Fruit fly (Drosophila melanogaster) whole organism, embryonic: ENCODE measurements around the gene CG13455.

Experiments used
- Aef1 ChIP-seq: fragments of 200-800 bp; sonication (Bioruptor generic); IDR thresholded peaks from 3 replicates; pipeline ENCODE4 v1.3.6; 2022; ENCODE audit warnings: missing biosample characterization, missing genetic modification characterization
- Atf-2 ChIP-seq: fragments of 200-800 bp; sonication (Bioruptor generic); optimal IDR thresholded peaks from 2 replicates; lab custom pipeline; 2016; ENCODE audit warnings: missing biosample characterization, missing genetic modification characterization
- CG10462 ChIP-seq: fragments of 200-800 bp; sonication (Bioruptor generic); optimal IDR thresholded peaks from 2 replicates; lab custom pipeline; 2016; ENCODE audit warnings: missing biosample characterization, missing genetic modification characterization
- CG12219 ChIP-seq: fragments of 200-800 bp; sonication (Bioruptor generic); optimal IDR thresholded peaks from 3 replicates; lab custom pipeline; 2018; ENCODE audit warnings: missing biosample characterization, mild to moderate bottlenecking, missing genetic modification characterization
- CG12659 ChIP-seq: fragments of 200-800 bp; sonication (Bioruptor generic); optimal IDR thresholded peaks from 3 replicates; lab custom pipeline; 2017; ENCODE audit warnings: mild to moderate bottlenecking, missing biosample characterization, missing genetic modification reagents, missing genetic modification characterization
- CG13624 ChIP-seq: fragments of 200-800 bp; sonication (Bioruptor generic); optimal IDR thresholded peaks from 2 replicates; lab custom pipeline; 2016; ENCODE audit warnings: missing biosample characterization, missing genetic modification characterization
- CG13775 ChIP-seq: fragments of 200-800 bp; sonication (Bioruptor generic); optimal IDR thresholded peaks from 3 replicates; lab custom pipeline; 2017; ENCODE audit warnings: missing biosample characterization, mild to moderate bottlenecking, missing genetic modification characterization
- CG1603 ChIP-seq: fragments of 200-800 bp; sonication (Bioruptor generic); optimal IDR thresholded peaks from 2 replicates; lab custom pipeline; 2019; ENCODE audit warnings: missing biosample characterization, mild to moderate bottlenecking, missing genetic modification characterization, moderate library complexity
- CG1647 ChIP-seq: fragments of 200-800 bp; sonication (Bioruptor generic); optimal IDR thresholded peaks from 3 replicates; lab custom pipeline; 2016; ENCODE audit warnings: missing biosample characterization, missing genetic modification characterization
- CG18262 ChIP-seq: fragments of 200-800 bp; optimal IDR thresholded peaks from 3 replicates; lab custom pipeline; 2019; ENCODE audit warnings: missing biosample characterization, mild to moderate bottlenecking, missing genetic modification characterization, moderate library complexity
- CG2199 ChIP-seq: fragments of 200-800 bp; sonication (Bioruptor generic); IDR thresholded peaks from 3 replicates; pipeline ENCODE4 v1.3.6; 2022; ENCODE audit warnings: missing biosample characterization, missing genetic modification characterization
- CG3065 ChIP-seq: fragments of 200-800 bp; sonication (Bioruptor generic); optimal IDR thresholded peaks from 2 replicates; lab custom pipeline; 2016; ENCODE audit warnings: missing biosample characterization, missing genetic modification characterization
- CG31224 ChIP-seq: fragments of 200-800 bp; sonication (Bioruptor generic); IDR thresholded peaks from 2 replicates; pipeline ENCODE4 v1.3.6; 2022; ENCODE audit warnings: missing biosample characterization, missing genetic modification characterization
- CG3281 ChIP-seq: fragments of 200-800 bp; sonication (Bioruptor generic); optimal IDR thresholded peaks from 3 replicates; lab custom pipeline; 2017; ENCODE audit warnings: missing biosample characterization, mild to moderate bottlenecking, missing genetic modification characterization
- CG33213 ChIP-seq: fragments of 200-800 bp; sonication (Bioruptor generic); optimal IDR thresholded peaks from 3 replicates; lab custom pipeline; 2016; ENCODE audit warnings: missing biosample characterization, missing genetic modification characterization
- CG42726 ChIP-seq: fragments of 200-800 bp; sonication (Bioruptor generic); IDR thresholded peaks from 2 replicates; pipeline ENCODE4 v1.3.6; 2022; ENCODE audit warnings: missing biosample characterization, missing genetic modification characterization; ENCODE audit not compliant: partially characterized antibody
- CG4360 ChIP-seq: fragments of 200-800 bp; sonication (Bioruptor generic); IDR thresholded peaks from 2 replicates; pipeline ENCODE4 v1.3.6; 2022; ENCODE audit warnings: missing biosample characterization, missing genetic modification characterization
- CG7987 ChIP-seq: fragments of 200-800 bp; sonication (Bioruptor generic); optimal IDR thresholded peaks from 2 replicates; lab custom pipeline; 2018; ENCODE audit warnings: missing biosample characterization, mild to moderate bottlenecking, missing genetic modification characterization, moderate library complexity
- CG8089 ChIP-seq: fragments of 200-800 bp; sonication (Bioruptor generic); optimal IDR thresholded peaks from 3 replicates; lab custom pipeline; 2016; ENCODE audit warnings: missing biosample characterization, missing genetic modification characterization
- CG8944 ChIP-seq: fragments of 200-800 bp; sonication (Bioruptor generic); optimal IDR thresholded peaks from 3 replicates; lab custom pipeline; 2016; ENCODE audit warnings: missing biosample characterization, missing genetic modification characterization
- CG9797 ChIP-seq: fragments of 200-800 bp; sonication (Bioruptor generic); optimal IDR thresholded peaks from 3 replicates; lab custom pipeline; 2018; ENCODE audit warnings: missing biosample characterization, mild to moderate bottlenecking, missing genetic modification characterization
- Dp ChIP-seq: fragments of 200-800 bp; sonication (Bioruptor generic); optimal IDR thresholded peaks from 2 replicates; lab custom pipeline; 2018; ENCODE audit warnings: missing biosample characterization, mild to moderate bottlenecking, missing genetic modification characterization, moderate library complexity
- HLHmδ ChIP-seq: fragments of 200-800 bp; sonication (Bioruptor generic); optimal IDR thresholded peaks from 2 replicates; lab custom pipeline; 2018; ENCODE audit warnings: missing biosample characterization, mild to moderate bottlenecking, missing genetic modification characterization, moderate library complexity
- Hmr ChIP-seq: fragments of 200-800 bp; sonication (Bioruptor generic); optimal IDR thresholded peaks from 3 replicates; lab custom pipeline; 2017; ENCODE audit warnings: mild to moderate bottlenecking, missing biosample characterization, missing genetic modification reagents, missing genetic modification characterization
- Lim3 ChIP-seq: fragments of 200-800 bp; sonication (Bioruptor generic); IDR thresholded peaks from 2 replicates; pipeline ENCODE4 v1.3.6; 2022; ENCODE audit warnings: missing biosample characterization, missing genetic modification characterization
- Lpt ChIP-seq: fragments of >200 bp; optimal IDR thresholded peaks from 2 replicates; lab custom pipeline; 2018; ENCODE audit warnings: missing biosample characterization, missing genetic modification characterization
- Max ChIP-seq: fragments of 200-800 bp; sonication (Bioruptor generic); optimal IDR thresholded peaks from 2 replicates; lab custom pipeline; 2016; ENCODE audit warnings: missing biosample characterization, mild to moderate bottlenecking, missing genetic modification characterization
- Myb ChIP-seq: fragments of 200-800 bp; sonication (Bioruptor generic); optimal IDR thresholded peaks from 2 replicates; lab custom pipeline; 2016; ENCODE audit warnings: missing biosample characterization, missing genetic modification characterization
- NFAT ChIP-seq: fragments of 200-800 bp; sonication (Bioruptor generic); IDR thresholded peaks from 2 replicates; pipeline ENCODE4 v1.3.6; 2022; ENCODE audit warnings: missing biosample characterization, missing genetic modification characterization
- Oli ChIP-seq: fragments of 200-800 bp; sonication (Bioruptor generic); optimal IDR thresholded peaks from 2 replicates; lab custom pipeline; 2018; ENCODE audit warnings: missing biosample characterization, mild to moderate bottlenecking, missing genetic modification characterization, moderate library complexity
- PHDP ChIP-seq: fragments of 200-800 bp; sonication (Bioruptor generic); optimal IDR thresholded peaks from 3 replicates; lab custom pipeline; 2018; ENCODE audit warnings: missing biosample characterization, mild to moderate bottlenecking, missing genetic modification characterization, moderate library complexity
- Sry-δ ChIP-seq: fragments of 200-800 bp; sonication (Bioruptor generic); optimal IDR thresholded peaks from 2 replicates; lab custom pipeline; 2016; ENCODE audit warnings: missing biosample characterization, missing genetic modification characterization
- bsh ChIP-seq, 2 experiments: fragments of 200-800 bp; sonication (Bioruptor generic); optimal IDR thresholded peaks; 2 replicates each; lab custom pipeline; 2017 to 2018; ENCODE audit warnings: mild to moderate bottlenecking in 2 of 2, missing biosample characterization in 2 of 2, missing genetic modification characterization in 2 of 2, moderate library complexity in 1 of 2
- cas ChIP-seq: fragments of 200-800 bp; sonication (Bioruptor generic); IDR thresholded peaks from 2 replicates; pipeline ENCODE4 v1.3.6; 2022; ENCODE audit warnings: missing biosample characterization, missing genetic modification characterization
- corto ChIP-seq: fragments of 200-800 bp; sonication (Bioruptor generic); optimal IDR thresholded peaks from 2 replicates; lab custom pipeline; 2016; ENCODE audit warnings: missing biosample characterization, mild to moderate bottlenecking, missing genetic modification characterization, moderate library complexity
- crp ChIP-seq, 2 experiments: fragments of 200-800 bp; sonication (Bioruptor generic); optimal IDR thresholded peaks; 2 replicates in 1 of 2; 3 replicates in 1 of 2; lab custom pipeline; 2017; ENCODE audit warnings: missing biosample characterization in 2 of 2, missing genetic modification characterization in 2 of 2, mild to moderate bottlenecking in 1 of 2, moderate library complexity in 1 of 2
- eyg ChIP-seq: fragments of 200-800 bp; sonication (Bioruptor generic); optimal IDR thresholded peaks from 3 replicates; lab custom pipeline; 2016; ENCODE audit warnings: missing biosample characterization, missing genetic modification characterization
- gcm2 ChIP-seq: fragments of 200-800 bp; sonication (Bioruptor generic); optimal IDR thresholded peaks from 2 replicates; lab custom pipeline; 2016; ENCODE audit warnings: missing biosample characterization, missing genetic modification characterization
- kay ChIP-seq: fragments of 200-800 bp; sonication (Bioruptor generic); optimal IDR thresholded peaks from 2 replicates; lab custom pipeline; 2016; ENCODE audit warnings: missing biosample characterization, missing genetic modification characterization
- lola ChIP-seq, 3 experiments: fragments of >200 bp in 2 of 3; fragments of 200-800 bp in 1 of 3; sonication (Bioruptor generic) in 1 of 3; optimal IDR thresholded peaks; 2 replicates each; lab custom pipeline; 2017 to 2019; ENCODE audit warnings: missing biosample characterization in 3 of 3, missing genetic modification characterization in 3 of 3, mild to moderate bottlenecking in 1 of 3, moderate library complexity in 1 of 3
- mirr ChIP-seq: fragments of 200-800 bp; sonication (Bioruptor generic); optimal IDR thresholded peaks from 3 replicates; lab custom pipeline; 2018; ENCODE audit warnings: missing biosample characterization, mild to moderate bottlenecking, missing genetic modification characterization
- peb ChIP-seq: fragments of 200-800 bp; sonication (Bioruptor generic); IDR thresholded peaks from 2 replicates; pipeline ENCODE4 v1.3.6; 2022; ENCODE audit warnings: missing biosample characterization, missing genetic modification characterization
- phol ChIP-seq: fragments of 200-800 bp; sonication (Bioruptor generic); optimal IDR thresholded peaks from 3 replicates; lab custom pipeline; 2018; ENCODE audit warnings: missing biosample characterization, mild to moderate bottlenecking, missing genetic modification characterization, moderate library complexity
- rib ChIP-seq: fragments of 200-800 bp; sonication (Bioruptor generic); IDR thresholded peaks from 2 replicates; pipeline ENCODE4 v1.3.6; 2022; ENCODE audit warnings: missing biosample characterization, missing genetic modification characterization
- ro ChIP-seq: fragments of 200-800 bp; sonication (Bioruptor generic); IDR thresholded peaks from 2 replicates; pipeline ENCODE4 v1.3.6; 2022; ENCODE audit warnings: missing biosample characterization, missing genetic modification characterization
- stc ChIP-seq: fragments of 200-800 bp; sonication (Bioruptor generic); IDR thresholded peaks from 2 replicates; pipeline ENCODE4 v1.3.6; 2022; ENCODE audit warnings: missing biosample characterization, missing genetic modification characterization
- toy ChIP-seq: fragments of 200-800 bp; sonication (Bioruptor generic); IDR thresholded peaks from 2 replicates; pipeline ENCODE4 v1.3.6; 2022; ENCODE audit warnings: missing biosample characterization, missing genetic modification characterization
- trh ChIP-seq: fragments of 200-800 bp; sonication (Bioruptor generic); optimal IDR thresholded peaks from 2 replicates; lab custom pipeline; 2016; ENCODE audit warnings: missing biosample characterization, missing genetic modification characterization
- tx ChIP-seq: fragments of 200-800 bp; sonication (Bioruptor generic); optimal IDR thresholded peaks from 2 replicates; lab custom pipeline; 2016; ENCODE audit warnings: missing biosample characterization, missing genetic modification characterization
- zen ChIP-seq: fragments of 200-800 bp; sonication (Bioruptor generic); optimal IDR thresholded peaks from 3 replicates; lab custom pipeline; 2018; ENCODE audit warnings: missing biosample characterization, mild to moderate bottlenecking, missing genetic modification characterization, moderate library complexity

CG13455 gene

dm6 chr3L:15508233-15508632 is 11.9 kb downstream of the CG13455 start, which contains the start of gene CG7841 (continued):
- TF ChIP-seq lola (GFP tag; optimal IDR thresholded peaks at IDR 0.05; lab: Kevin White, UChicago) (peak in 1 of 3 experiments; percentile 98), CG7987 (GFP tag; lab: Kevin White, UChicago) (peak; percentile 97), mirr (GFP tag; lab: Kevin White, UChicago) (peak; percentile 99), Aef1 (GFP tag; lab: Robert Waterston, UW) (peak; percentile 89), Oli (tag; lab: Kevin White, UChicago) (peak; percentile 96), stc (peak; percentile 97), Myb (GFP tag; lab: Kevin White, UChicago) (peak; percentile 87), kay (peak; percentile 93), gcm2 (peak; percentile 96), CG8944 (GFP tag; lab: Kevin White, UChicago) (peak; percentile 93), CG8089 (peak; percentile 96), ro (GFP tag; lab: Robert Waterston, UW) (no peak), tx (GFP tag; lab: Kevin White, UChicago) (peak; percentile 96), CG13775 (GFP tag; lab: Kevin White, UChicago) (peak; percentile 98), Lim3 (GFP tag; lab: Robert Waterston, UW) (no peak; the same call in 1 of the 2 replicates), bsh (GFP tag; optimal IDR thresholded peaks at IDR 0.05; lab: Kevin White, UChicago) (peak; percentile 96 to 99), Max (peak; percentile 98), Lpt (GFP tag; lab: Kevin White, UChicago) (no peak), Hmr (GFP tag; lab: Kevin White, UChicago) (peak; percentile 99), CG9797 (GFP tag; lab: Kevin White, UChicago) (peak; percentile 66), CG1603 (tag; lab: Kevin White, UChicago) (peak; percentile 97), CG42726 (GFP tag; lab: Robert Waterston, UW) (0 out of 2 replicates have a peak, but pooled peaks have one; percentile 4), toy (GFP tag; lab: Robert Waterston, UW) (no peak; the same call in 1 of the 2 replicates), CG10462 (GFP tag; lab: Kevin White, UChicago) (peak; percentile 95), rib (peak; percentile 95), CG3065 (GFP tag; lab: Kevin White, UChicago) (peak; percentile 92), trh (GFP tag; lab: Kevin White, UChicago) (peak; percentile 92), NFAT (GFP tag; lab: Robert Waterston, UW) (no peak; the same call in 1 of the 2 replicates), CG33213 (GFP tag; lab: Kevin White, UChicago) (peak; percentile 97), CG13624 (GFP tag; lab: Kevin White, UChicago) (peak; percentile 97), eyg (GFP tag; lab: Kevin White, UChicago) (peak; percentile 97), CG2199 (peak; percentile 94), CG4360 (GFP tag; lab: Robert Waterston, UW) (peak; percentile 74), zen (tag; lab: Kevin White, UChicago) (peak; percentile 91), Sry-δ (GFP tag; lab: Kevin White, UChicago) (peak; percentile 73), peb (peak; percentile 79), CG12219 (peak; percentile 99), cas (GFP tag; lab: Robert Waterston, UW) (peak; percentile 92; the same call in 1 of the 2 replicates), Atf-2 (GFP tag; lab: Kevin White, UChicago) (peak; percentile 94), corto (GFP tag; lab: Kevin White, UChicago) (peak; percentile 98), CG31224 (GFP tag; lab: Robert Waterston, UW) (peak; percentile 89), HLHmδ (GFP tag; lab: Kevin White, UChicago) (peak; percentile 14), crp (GFP tag; optimal IDR thresholded peaks at IDR 0.05; lab: Kevin White, UChicago) (peak; percentile 56 to 87), CG12659 (peak; percentile 99), CG18262 (tag; lab: Kevin White, UChicago) (peak; percentile 99), PHDP (tag; lab: Kevin White, UChicago) (peak; percentile 99), CG1647 (GFP tag; lab: Kevin White, UChicago) (peak; percentile 96), CG3281 (GFP tag; lab: Kevin White, UChicago) (peak; percentile 99), Dp (peak; percentile 87), phol (tag; lab: Kevin White, UChicago) (peak; percentile 97)
